Worm (Caenorhabditis elegans): Measurements from ENCODE around the gene hum-4.

- TF ChIP-seq ama-1 (optimal IDR thresholded peaks at IDR 0.05) (no peak), ceh-82 (tag; optimal IDR thresholded peaks at IDR 0.05) (no peak), nhr-25 (tag; optimal IDR thresholded peaks at IDR 0.05) (no peak), zag-1 (tag; optimal IDR thresholded peaks at IDR 0.05) (no peak), unc-55 (GFP tag; optimal IDR thresholded peaks at IDR 0.05) (no peak), egl-27 (tag; optimal IDR thresholded peaks at IDR 0.05) (no peak)
These were observed 50.0 kb downstream of the hum-4 start for ce11 chrX:11383359-11383758.

Measured in whole organism, L2 larva.